Fruit fly (Drosophila melanogaster): ENCODE data around the gene CG13375.

CG13375 gene

DNA sequence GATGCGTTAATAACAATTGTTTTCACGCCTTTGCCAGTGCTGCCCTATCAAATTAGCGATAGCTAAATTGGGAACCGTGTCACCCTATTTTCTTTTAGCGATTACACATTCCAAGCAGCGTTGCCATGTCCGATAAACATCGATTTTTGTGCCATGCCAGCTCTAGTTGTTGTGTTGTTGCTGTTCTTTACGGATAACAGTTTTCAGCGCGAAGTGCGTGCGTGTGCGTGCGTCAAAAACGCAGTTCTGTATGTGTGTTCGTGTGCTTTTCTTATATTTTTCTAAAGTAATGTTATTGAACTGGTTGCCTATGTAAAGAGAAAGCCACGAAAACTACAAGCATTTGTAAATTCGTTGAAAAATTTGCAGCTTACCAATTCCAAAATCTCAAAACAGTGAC, 49.0 kb downstream of the CG13375 start, which contains the start of the genes CG3038 and G9a (continued):
- TF ChIP-seq CG3163 (GFP tag; optimal IDR thresholded peaks at IDR 0.05) (peak; percentile 18), Med (GFP tag) (peak; percentile 95), CG18764 (GFP tag; optimal IDR thresholded peaks at IDR 0.05) (no peak), Mrtf (GFP tag; IDR thresholded peaks at IDR 0.05) (no peak), YL-1 (GFP tag; optimal IDR thresholded peaks at IDR 0.05) (peak; percentile 91), CG17186 (GFP tag; optimal IDR thresholded peaks at IDR 0.05) (peak; percentile 73), CG7987 (GFP tag; optimal IDR thresholded peaks at IDR 0.05) (peak; percentile 44), Xrp1 (GFP tag; IDR thresholded peaks at IDR 0.05) (no peak), lola (GFP tag; optimal IDR thresholded peaks at IDR 0.05) (no peak), oc (tag; optimal IDR thresholded peaks at IDR 0.05) (no peak), cg (GFP tag; optimal IDR thresholded peaks at IDR 0.05) (peak; percentile 90), Lpt (GFP tag; optimal IDR thresholded peaks at IDR 0.05) (no peak), CG1529 (GFP tag; optimal IDR thresholded peaks at IDR 0.05) (peak; percentile 22), tgo (GFP tag; IDR thresholded peaks at IDR 0.05) (no peak), sisA (GFP tag; IDR thresholded peaks at IDR 0.05) (no peak), CG1832 (GFP tag; optimal IDR thresholded peaks at IDR 0.05) (no peak), psq (GFP tag; optimal IDR thresholded peaks at IDR 0.05) (no peak), Vsx1 (GFP tag; optimal IDR thresholded peaks at IDR 0.05) (no peak), Rfx (GFP tag; IDR thresholded peaks at IDR 0.05) (no peak), Poxn (GFP tag; IDR thresholded peaks at IDR 0.05) (no peak), Oaz (GFP tag; IDR thresholded peaks at IDR 0.05) (no peak), mam (GFP tag; optimal IDR thresholded peaks at IDR 0.05) (peak; percentile 55), caup (GFP tag; optimal IDR thresholded peaks at IDR 0.05; ENCODE audit: severe bottlenecking) (peak; percentile 45), CG9727 (GFP tag; optimal IDR thresholded peaks at IDR 0.05) (no peak), abd-A (tag; optimal IDR thresholded peaks at IDR 0.05) (no peak), gce (GFP tag; IDR thresholded peaks at IDR 0.05) (no peak), CG14860 (GFP tag; IDR thresholded peaks at IDR 0.05; ENCODE audit: partially characterized antibody) (no peak), hkb (optimal IDR thresholded peaks at IDR 0.05) (no peak), hkb (GFP tag; IDR thresholded peaks at IDR 0.05) (no peak), CG8924 (tag; optimal IDR thresholded peaks at IDR 0.05) (peak; percentile 73), chm (GFP tag; IDR thresholded peaks at IDR 0.05) (no peak), CG4404 (GFP tag; IDR thresholded peaks at IDR 0.05) (no peak), eve (GFP tag; optimal IDR thresholded peaks at IDR 0.05) (no peak), Dad (GFP tag; optimal IDR thresholded peaks at IDR 0.05) (peak; percentile 22), CG9932 (GFP tag; IDR thresholded peaks at IDR 0.05) (no peak), Meics (GFP tag; optimal IDR thresholded peaks at IDR 0.05) (no peak), gro (GFP tag; optimal IDR thresholded peaks at IDR 0.05) (peak; percentile 24), CG15073 (GFP tag; optimal IDR thresholded peaks at IDR 0.05) (no peak), yki (optimal IDR thresholded peaks at IDR 0.05) (no peak), Dek (tag; optimal IDR thresholded peaks at IDR 0.05) (peak; percentile 45), CG16863 (GFP tag; optimal IDR thresholded peaks at IDR 0.05) (no peak), hbn (GFP tag; IDR thresholded peaks at IDR 0.05; ENCODE audit: partially characterized antibody) (no peak), luna (GFP tag; optimal IDR thresholded peaks at IDR 0.05) (no peak), CG11504 (tag; optimal IDR thresholded peaks at IDR 0.05) (no peak), row (GFP tag; IDR thresholded peaks at IDR 0.05) (no peak), Gug (GFP tag; IDR thresholded peaks at IDR 0.05) (peak; percentile 26; the same call in 1 of the 4 replicates), CG1602 (GFP tag; optimal IDR thresholded peaks at IDR 0.05) (no peak), CG10267 (tag; optimal IDR thresholded peaks at IDR 0.05) (peak; percentile 59), CG7839 (tag; optimal IDR thresholded peaks at IDR 0.05) (peak; percentile 24), CkIIα-i1 (GFP tag; IDR thresholded peaks at IDR 0.05) (no peak), Hr39 (optimal IDR thresholded peaks at IDR 0.05) (no peak), CG15601 (tag; optimal IDR thresholded peaks at IDR 0.05) (peak; percentile 55), CG12744 (GFP tag; optimal IDR thresholded peaks at IDR 0.05) (peak; percentile 30)
